Worm (Caenorhabditis elegans): ENCODE measurements around the gene F14D7.6.

DNA sequence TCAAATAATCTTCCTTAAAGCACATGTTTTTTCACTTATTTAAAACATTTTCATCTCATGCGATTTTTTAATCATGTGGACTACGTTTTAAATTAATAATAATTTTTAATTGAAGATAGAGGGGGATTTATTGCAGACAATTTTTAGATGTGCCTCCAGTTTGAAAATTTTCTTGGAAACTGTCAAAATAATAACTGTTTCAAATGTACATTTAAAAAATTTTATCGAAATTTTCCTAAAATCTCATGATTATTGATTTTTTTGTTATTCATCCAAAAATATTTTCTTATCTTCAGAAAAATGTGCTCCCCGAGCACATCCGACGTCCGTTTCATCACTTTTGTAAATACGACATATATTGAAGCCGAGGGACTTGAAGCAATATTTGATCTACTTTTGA lies 44.4 kb upstream of the F14D7.6 start, which contains the start of gene sre-8:
- TF ChIP-seq B0310.2 (tag; optimal IDR thresholded peaks at IDR 0.05) (no peak), ama-1 (optimal IDR thresholded peaks at IDR 0.05) (no peak), hmg-4 (GFP tag; optimal IDR thresholded peaks at IDR 0.05) (no peak)

Measured in whole organism, early embryonic.